Worm (Caenorhabditis elegans) whole organism, L4 larva: ENCODE results near the gene ppk-2.

Experiments used
- R02D3.7 ChIP-seq: fragments of 150-350 bp; sonication (generic microtip); optimal IDR thresholded peaks from 3 replicates; lab custom pipeline; 2014; ENCODE audit warnings: missing biosample characterization, missing genetic modification characterization
- Y105C5A.15 ChIP-seq: fragments of 200-800 bp; sonication (Bioruptor generic); IDR thresholded peaks from 2 replicates; pipeline ENCODE4 v1.3.6; 2022; ENCODE audit warnings: missing genetic modification characterization, missing compliant biosample characterization
- daf-19 ChIP-seq: fragments of 200-800 bp; sonication (Bioruptor generic); conservative IDR thresholded peaks from 2 replicates; pipeline ENCODE4 v1.3.6; 2022; ENCODE audit warnings: missing genetic modification characterization, missing compliant biosample characterization
- fos-1 ChIP-seq: fragments of 150-350 bp; optimal IDR thresholded peaks from 2 replicates; lab custom pipeline; 2014; ENCODE audit warnings: missing biosample characterization, missing genetic modification characterization
- hlh-30 ChIP-seq: sonication (generic microtip); optimal IDR thresholded peaks from 2 replicates; lab custom pipeline; 2017; ENCODE audit warnings: antibody characterized with exemption, mild to moderate bottlenecking, missing genetic modification characterization, missing compliant biosample characterization; ENCODE audit not compliant: insufficient read depth
- lin-13 ChIP-seq: fragments of 150-350 bp; optimal IDR thresholded peaks from 2 replicates; lab custom pipeline; 2014; ENCODE audit warnings: missing biosample characterization, missing genetic modification reagents, missing genetic modification characterization
- lsy-2 ChIP-seq, 2 experiments: fragments of 150-350 bp in 1 of 2; sonication (generic microtip) in 1 of 2; optimal IDR thresholded peaks; 2 replicates each; lab custom pipeline; 2014 to 2017; ENCODE audit warnings: missing biosample characterization in 2 of 2, missing genetic modification characterization in 2 of 2
- nhr-28 ChIP-seq: fragments of 150-350 bp; optimal IDR thresholded peaks from 2 replicates; lab custom pipeline; 2014; ENCODE audit warnings: missing biosample characterization, missing genetic modification characterization
- php-3 ChIP-seq: fragments of 200-800 bp; sonication (Bioruptor generic); IDR thresholded peaks from 2 replicates; pipeline ENCODE4 v1.3.6; 2022; ENCODE audit warnings: missing genetic modification reagents, missing genetic modification characterization, missing compliant biosample characterization
- pqm-1 ChIP-seq: sonication (generic microtip); optimal IDR thresholded peaks from 2 replicates; lab custom pipeline; 2017; ENCODE audit warnings: missing biosample characterization, missing genetic modification characterization
- unc-62 ChIP-seq, 3 experiments: fragments of 150-350 bp in 1 of 3; sonication (generic microtip); optimal IDR thresholded peaks in 2 of 3; peaks in 1 of 3; 1 replicate in 1 of 3; 2 replicates in 2 of 3; lab custom pipeline; 2014 to 2017; ENCODE audit warnings: missing biosample characterization in 3 of 3, missing genetic modification characterization in 3 of 3, missing genetic modification reagents in 3 of 3, missing genotype in 1 of 3
- zag-1 ChIP-seq: fragments of 150-350 bp; optimal IDR thresholded peaks from 2 replicates; lab custom pipeline; 2014; ENCODE audit warnings: missing biosample characterization, missing genetic modification characterization

- no peak for TF ChIP-seq fos-1
- TF ChIP-seq zag-1 (tag; lab: Kevin White, UChicago), result no peak
- TF ChIP-seq nhr-28 (tag; lab: Kevin White, UChicago), result no peak
- no peak for TF ChIP-seq unc-62 (GFP tag; optimal IDR thresholded peaks at IDR 0.05 in 1 of 2; lab: Kevin White, UChicago)
- no peak for TF ChIP-seq unc-62 (tag; optimal IDR thresholded peaks at IDR 0.05; lab: Kevin White, UChicago)
- no peak for TF ChIP-seq pqm-1 (tag; lab: Kevin White, UChicago)
- no peak for TF ChIP-seq R02D3.7 (tag; lab: Kevin White, UChicago)
- no peak for TF ChIP-seq lsy-2 (tag; optimal IDR thresholded peaks at IDR 0.05; lab: Kevin White, UChicago)
- TF ChIP-seq lin-13 (GFP tag; lab: Kevin White, UChicago), result no peak
- TF ChIP-seq daf-19 (GFP tag; lab: Robert Waterston, UW), result no peak
- no peak for TF ChIP-seq hlh-30
- no peak for TF ChIP-seq php-3 (GFP tag; lab: Robert Waterston, UW)
- TF ChIP-seq Y105C5A.15 (GFP tag; lab: Robert Waterston, UW), result no peak
These were observed 17.3 kb upstream of the ppk-2 start for ce11 chrIII:2084829-2085228.
